Fruit fly (Drosophila melanogaster) whole organism, embryonic: Measurements from ENCODE around the gene CG33107.

Experiments used
- Atf6 ChIP-seq: fragments of 200-800 bp; sonication (Bioruptor generic); IDR thresholded peaks from 2 replicates; pipeline ENCODE4 v1.3.6; 2022; ENCODE audit warnings: missing biosample characterization, missing genetic modification characterization
- Bgb ChIP-seq: fragments of 200-800 bp; sonication (Bioruptor generic); IDR thresholded peaks from 2 replicates; pipeline ENCODE4 v1.3.6; 2022; ENCODE audit warnings: missing biosample characterization, missing genetic modification characterization; ENCODE audit not compliant: partially characterized antibody
- BtbVII ChIP-seq: fragments of 200-800 bp; sonication (Bioruptor generic); optimal IDR thresholded peaks from 3 replicates; lab custom pipeline; 2017; ENCODE audit warnings: missing biosample characterization, mild to moderate bottlenecking, missing genetic modification characterization
- CG10147 ChIP-seq: fragments of 200-800 bp; sonication (Bioruptor generic); optimal IDR thresholded peaks from 2 replicates; lab custom pipeline; 2019; ENCODE audit warnings: missing biosample characterization, mild to moderate bottlenecking, missing genetic modification characterization, moderate library complexity
- CG12104 ChIP-seq: fragments of 200-800 bp; sonication (Bioruptor generic); optimal IDR thresholded peaks from 3 replicates; lab custom pipeline; 2016; ENCODE audit warnings: missing biosample characterization, missing genetic modification characterization
- CG12219 ChIP-seq: fragments of 200-800 bp; sonication (Bioruptor generic); optimal IDR thresholded peaks from 3 replicates; lab custom pipeline; 2018; ENCODE audit warnings: missing biosample characterization, mild to moderate bottlenecking, missing genetic modification characterization
- CG1602 ChIP-seq: fragments of 200-800 bp; sonication (Bioruptor generic); optimal IDR thresholded peaks from 3 replicates; lab custom pipeline; 2016; ENCODE audit warnings: missing biosample characterization, missing genetic modification characterization
- CG1603 ChIP-seq: fragments of 200-800 bp; sonication (Bioruptor generic); optimal IDR thresholded peaks from 2 replicates; lab custom pipeline; 2019; ENCODE audit warnings: missing biosample characterization, mild to moderate bottlenecking, missing genetic modification characterization, moderate library complexity
- CG16863 ChIP-seq: fragments of 200-800 bp; sonication (Bioruptor generic); optimal IDR thresholded peaks from 3 replicates; lab custom pipeline; 2016; ENCODE audit warnings: missing biosample characterization, missing genetic modification characterization
- CG2678 ChIP-seq: fragments of 200-800 bp; sonication (Bioruptor generic); optimal IDR thresholded peaks from 3 replicates; lab custom pipeline; 2019; ENCODE audit warnings: missing biosample characterization, mild to moderate bottlenecking, missing genetic modification characterization, moderate library complexity
- CG30020 ChIP-seq: fragments of 200-800 bp; optimal IDR thresholded peaks from 2 replicates; lab custom pipeline; 2019; ENCODE audit warnings: missing biosample characterization, mild to moderate bottlenecking, missing genetic modification characterization, moderate library complexity
- CG8478 ChIP-seq: fragments of >200 bp; optimal IDR thresholded peaks from 2 replicates; lab custom pipeline; 2018
- CG9215 ChIP-seq: fragments of 200-800 bp; sonication (Bioruptor generic); IDR thresholded peaks from 2 replicates; pipeline ENCODE4 v1.3.6; 2022; ENCODE audit warnings: missing biosample characterization, missing genetic modification characterization
- Camta ChIP-seq: fragments of 200-800 bp; sonication (Bioruptor generic); optimal IDR thresholded peaks from 2 replicates; lab custom pipeline; 2016; ENCODE audit warnings: missing biosample characterization, missing genetic modification characterization
- Dbx ChIP-seq: fragments of 200-800 bp; sonication (Bioruptor generic); IDR thresholded peaks from 3 replicates; pipeline ENCODE4 v1.3.6; 2022; ENCODE audit warnings: missing biosample characterization, missing genetic modification characterization
- Dfd ChIP-seq, 2 experiments: fragments of >200 bp; optimal IDR thresholded peaks; 2 replicates each; lab custom pipeline; 2017; ENCODE audit warnings: missing biosample characterization in 2 of 2, missing genetic modification characterization in 2 of 2
- E2f2 ChIP-seq: fragments of 200-800 bp; sonication (Bioruptor generic); IDR thresholded peaks from 2 replicates; pipeline ENCODE4 v1.3.6; 2022; ENCODE audit warnings: missing biosample characterization, missing genetic modification characterization
- ERR ChIP-seq: fragments of 200-800 bp; sonication (Bioruptor generic); optimal IDR thresholded peaks from 2 replicates; lab custom pipeline; 2016; ENCODE audit warnings: missing biosample characterization, missing genetic modification characterization
- GATAe ChIP-seq: fragments of 200-800 bp; sonication (Bioruptor generic); conservative IDR thresholded peaks from 2 replicates; pipeline ENCODE4 v1.3.6; 2022; ENCODE audit warnings: missing biosample characterization, missing genetic modification characterization
- H15 ChIP-seq: fragments of 200-800 bp; sonication (Bioruptor generic); IDR thresholded peaks from 3 replicates; pipeline ENCODE4 v1.3.6; 2022; ENCODE audit warnings: missing biosample characterization, missing genetic modification characterization
- H2.0 ChIP-seq: fragments of 200-800 bp; sonication (Bioruptor generic); IDR thresholded peaks from 2 replicates; pipeline ENCODE4 v1.3.6; 2022; ENCODE audit warnings: missing biosample characterization, missing genetic modification characterization
- Hand ChIP-seq: fragments of 200-800 bp; sonication (Bioruptor generic); optimal IDR thresholded peaks from 2 replicates; lab custom pipeline; 2017; ENCODE audit warnings: mild to moderate bottlenecking, missing biosample characterization, missing genetic modification reagents, missing genetic modification characterization
- Hr3 ChIP-seq: fragments of 200-800 bp; sonication (Bioruptor generic); optimal IDR thresholded peaks from 3 replicates; lab custom pipeline; 2016; ENCODE audit warnings: missing biosample characterization, missing genetic modification characterization
- Hr51 ChIP-seq, 2 experiments: fragments of 200-800 bp; sonication (Bioruptor generic); optimal IDR thresholded peaks; 2 replicates in 1 of 2; 3 replicates in 1 of 2; lab custom pipeline; 2016 to 2018; ENCODE audit warnings: missing biosample characterization in 2 of 2, missing genetic modification characterization in 2 of 2, mild to moderate bottlenecking in 1 of 2, moderate library complexity in 1 of 2
- Mad ChIP-seq: fragments of 200-800 bp; sonication (Bioruptor generic); optimal IDR thresholded peaks from 2 replicates; lab custom pipeline; 2016; ENCODE audit warnings: missing biosample characterization, missing genetic modification characterization
- Max ChIP-seq: fragments of 200-800 bp; sonication (Bioruptor generic); optimal IDR thresholded peaks from 2 replicates; lab custom pipeline; 2016; ENCODE audit warnings: missing biosample characterization, mild to moderate bottlenecking, missing genetic modification characterization
- Mrtf ChIP-seq: fragments of 200-800 bp; sonication (Bioruptor generic); IDR thresholded peaks from 3 replicates; pipeline ENCODE4 v1.3.6; 2022; ENCODE audit warnings: missing biosample characterization, missing genetic modification characterization
- Nf-YA ChIP-seq: fragments of 200-800 bp; sonication (Bioruptor generic); IDR thresholded peaks from 2 replicates; pipeline ENCODE4 v1.3.6; 2022; ENCODE audit warnings: missing biosample characterization, missing genetic modification characterization
- Poxn ChIP-seq: fragments of 200-800 bp; sonication (Bioruptor generic); IDR thresholded peaks from 2 replicates; pipeline ENCODE4 v1.3.6; 2022; ENCODE audit warnings: missing biosample characterization, missing genetic modification characterization
- Scr ChIP-seq: fragments of 200-800 bp; sonication (Bioruptor generic); IDR thresholded peaks from 2 replicates; pipeline ENCODE4 v1.3.6; 2022; ENCODE audit warnings: missing biosample characterization, missing genetic modification characterization; ENCODE audit not compliant: partially characterized antibody
- Ssrp ChIP-seq: fragments of 200-800 bp; sonication (Bioruptor generic); optimal IDR thresholded peaks from 2 replicates; lab custom pipeline; 2018; ENCODE audit warnings: missing biosample characterization, mild to moderate bottlenecking, missing genetic modification characterization, moderate library complexity
- Taf1 ChIP-seq: fragments of 200-800 bp; sonication (Bioruptor generic); IDR thresholded peaks from 2 replicates; pipeline ENCODE4 v1.3.6; 2022; ENCODE audit warnings: missing biosample characterization, missing genetic modification characterization
- Usf ChIP-seq: fragments of 200-800 bp; sonication (Bioruptor generic); optimal IDR thresholded peaks from 2 replicates; lab custom pipeline; 2017; ENCODE audit warnings: missing genotype, missing biosample characterization, missing genetic modification characterization
- az2 ChIP-seq: fragments of 200-800 bp; sonication (Bioruptor generic); optimal IDR thresholded peaks from 3 replicates; lab custom pipeline; 2016; ENCODE audit warnings: missing biosample characterization, missing genetic modification characterization
- cad ChIP-seq: fragments of >200 bp; optimal IDR thresholded peaks from 2 replicates; lab custom pipeline; 2017; ENCODE audit warnings: missing biosample characterization, missing genetic modification characterization
- caup ChIP-seq: fragments of 200-800 bp; sonication (Bioruptor generic); optimal IDR thresholded peaks from 3 replicates; lab custom pipeline; 2017; ENCODE audit warnings: missing biosample characterization, mild to moderate bottlenecking, missing genetic modification characterization, moderate library complexity; ENCODE audit not compliant: severe bottlenecking
- chinmo ChIP-seq: fragments of 200-800 bp; sonication (Bioruptor generic); IDR thresholded peaks from 4 replicates; pipeline ENCODE4 v1.3.6; 2022; ENCODE audit warnings: missing biosample characterization, missing genetic modification characterization; ENCODE audit not compliant: partially characterized antibody
- da ChIP-seq: fragments of 200-800 bp; sonication (Bioruptor generic); optimal IDR thresholded peaks from 2 replicates; lab custom pipeline; 2016; ENCODE audit warnings: missing biosample characterization, missing genetic modification characterization
- dysf ChIP-seq: fragments of 200-800 bp; sonication (Bioruptor generic); IDR thresholded peaks from 3 replicates; pipeline ENCODE4 v1.3.6; 2022; ENCODE audit warnings: missing biosample characterization, missing genetic modification characterization
- emc ChIP-seq: fragments of 200-800 bp; sonication (Bioruptor generic); optimal IDR thresholded peaks from 2 replicates; lab custom pipeline; 2016; ENCODE audit warnings: missing biosample characterization, missing genetic modification characterization
- esg ChIP-seq: fragments of 200-800 bp; sonication (Bioruptor generic); conservative IDR thresholded peaks from 2 replicates; pipeline ENCODE4 v1.3.6; 2022; ENCODE audit warnings: missing biosample characterization, missing genetic modification characterization
- fd102C ChIP-seq: fragments of 200-800 bp; sonication (Bioruptor generic); optimal IDR thresholded peaks from 2 replicates; lab custom pipeline; 2018; ENCODE audit warnings: missing biosample characterization, mild to moderate bottlenecking, missing genetic modification characterization, moderate library complexity
- ftz-f1 ChIP-seq: fragments of 200-800 bp; sonication (Bioruptor generic); optimal IDR thresholded peaks from 2 replicates; lab custom pipeline; 2016; ENCODE audit warnings: missing biosample characterization, missing genetic modification characterization
- gsb ChIP-seq: fragments of 200-800 bp; sonication (Bioruptor generic); IDR thresholded peaks from 2 replicates; pipeline ENCODE4 v1.3.6; 2022; ENCODE audit warnings: missing biosample characterization, missing genetic modification characterization
- gsb-n ChIP-seq: fragments of 200-800 bp; sonication (Bioruptor generic); optimal IDR thresholded peaks from 3 replicates; lab custom pipeline; 2018; ENCODE audit warnings: missing biosample characterization, mild to moderate bottlenecking, missing genetic modification characterization
- hkb ChIP-seq, 2 experiments: fragments of 200-800 bp in 1 of 2; fragments of >200 bp in 1 of 2; sonication (Bioruptor generic) in 1 of 2; IDR thresholded peaks in 1 of 2; optimal IDR thresholded peaks in 1 of 2; 2 replicates each; pipeline versions ENCODE4 v1.3.6 to Lab custom; 2017 to 2022; ENCODE audit warnings: missing biosample characterization in 1 of 2, missing genetic modification characterization in 1 of 2
- nerfin-1 ChIP-seq: fragments of 200-800 bp; sonication (Bioruptor generic); optimal IDR thresholded peaks from 3 replicates; lab custom pipeline; 2019; ENCODE audit warnings: missing biosample characterization, mild to moderate bottlenecking, missing genetic modification characterization, moderate library complexity
- nom ChIP-seq: fragments of 200-800 bp; sonication (Bioruptor generic); optimal IDR thresholded peaks from 2 replicates; lab custom pipeline; 2017; ENCODE audit warnings: missing biosample characterization, missing genetic modification characterization, mild to moderate bottlenecking, moderate library complexity, missing genetic modification reagents
- odd ChIP-seq: fragments of 200-800 bp; sonication (Bioruptor generic); optimal IDR thresholded peaks from 2 replicates; lab custom pipeline; 2017; ENCODE audit warnings: missing biosample characterization, mild to moderate bottlenecking, missing genetic modification characterization
- sc ChIP-seq, 3 experiments: fragments of >200 bp in 2 of 3; fragments of 200-800 bp in 1 of 3; sonication (Bioruptor generic) in 1 of 3; optimal IDR thresholded peaks; 2 replicates in 2 of 3; 3 replicates in 1 of 3; lab custom pipeline; 2017; ENCODE audit warnings: mild to moderate bottlenecking in 1 of 3, missing biosample characterization in 1 of 3, missing genetic modification characterization in 1 of 3, missing genetic modification reagents in 1 of 3
- sens ChIP-seq: fragments of 200-800 bp; sonication (Bioruptor generic); peaks from one replicate; lab custom pipeline; 2016; ENCODE audit warnings: missing biosample characterization, missing genetic modification characterization

Gene CG33107

DNA sequence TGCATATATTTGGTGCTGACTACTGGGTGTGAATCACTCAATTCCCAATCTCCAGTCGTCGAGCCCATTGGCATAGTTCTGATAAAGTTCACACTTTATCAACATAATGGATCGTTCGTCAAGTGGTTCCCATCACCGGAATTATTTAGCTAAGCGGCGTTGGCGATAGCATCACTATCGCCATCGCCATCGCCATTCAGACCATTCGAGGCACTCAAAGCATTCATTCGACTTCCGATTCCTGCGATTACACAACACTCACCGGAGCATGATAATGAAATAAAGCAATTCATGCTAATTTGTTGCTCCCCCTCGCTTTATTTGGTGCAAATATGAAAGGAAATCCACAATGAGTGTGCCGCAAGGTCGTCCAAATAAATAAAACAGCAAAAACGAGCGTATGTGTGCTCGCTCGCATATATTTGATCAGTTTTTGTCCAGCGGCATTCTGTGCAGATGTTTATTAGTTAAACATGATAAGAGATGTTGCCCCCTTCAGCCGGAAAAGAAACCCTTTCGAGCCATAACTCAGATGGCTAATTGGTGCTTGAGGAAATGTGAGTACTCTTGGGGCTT, 10.9 kb upstream of the CG33107 start (continued):
- no peak for TF ChIP-seq ftz-f1 (GFP tag; lab: Kevin White, UChicago)
- TF ChIP-seq Dbx (GFP tag; lab: Robert Waterston, UW) = no peak
- TF ChIP-seq CG9215 (GFP tag; lab: Robert Waterston, UW) = no peak
- no peak for TF ChIP-seq BtbVII
- TF ChIP-seq nerfin-1 (tag; lab: Kevin White, UChicago) = no peak
- TF ChIP-seq Hand (GFP tag; lab: Kevin White, UChicago) = no peak
- no peak for TF ChIP-seq Poxn (GFP tag; lab: Robert Waterston, UW)
- TF ChIP-seq hkb (optimal IDR thresholded peaks at IDR 0.05; lab: Kevin White, UChicago) = no peak
- TF ChIP-seq hkb (GFP tag; IDR thresholded peaks at IDR 0.05; lab: Robert Waterston, UW) = no peak
- TF ChIP-seq CG1603 (tag; lab: Kevin White, UChicago) = no peak
- no peak for TF ChIP-seq Hr3
- TF ChIP-seq CG10147 (GFP tag; lab: Kevin White, UChicago) = no peak
- TF ChIP-seq CG30020 (tag; lab: Kevin White, UChicago) = no peak
- TF ChIP-seq nom (GFP tag; lab: Kevin White, UChicago) = no peak
- TF ChIP-seq Nf-YA = no peak
- TF ChIP-seq az2 (GFP tag; lab: Kevin White, UChicago) = no peak
- TF ChIP-seq CG12104 (GFP tag; lab: Kevin White, UChicago) = no peak
- no peak for TF ChIP-seq Ssrp (tag; lab: Kevin White, UChicago)
- TF ChIP-seq caup (GFP tag; lab: Kevin White, UChicago) = no peak
- no peak for TF ChIP-seq da (GFP tag; lab: Kevin White, UChicago)
- TF ChIP-seq CG2678 (tag; lab: Kevin White, UChicago) = peak; percentile 10
- no peak for TF ChIP-seq CG1602 (GFP tag; lab: Kevin White, UChicago)
- no peak for TF ChIP-seq CG8478 (lab: Kevin White, UChicago)
- no peak for TF ChIP-seq Taf1 (GFP tag; lab: Robert Waterston, UW)
- TF ChIP-seq CG16863 (GFP tag; lab: Kevin White, UChicago) = no peak
- no peak for TF ChIP-seq Mad (GFP tag; lab: Kevin White, UChicago)
- no peak for TF ChIP-seq esg (GFP tag; lab: Robert Waterston, UW)
- TF ChIP-seq Scr = no peak
- no peak for TF ChIP-seq gsb-n
- TF ChIP-seq chinmo (GFP tag; lab: Robert Waterston, UW) = 0 out of 4 replicates have a peak, but pooled peaks have one; percentile 13
- no peak for TF ChIP-seq Max (GFP tag; lab: Kevin White, UChicago)
- no peak for TF ChIP-seq sc (optimal IDR thresholded peaks at IDR 0.05; lab: Kevin White, UChicago)
- TF ChIP-seq sc (GFP tag; optimal IDR thresholded peaks at IDR 0.05; lab: Kevin White, UChicago) = no peak
- TF ChIP-seq H2.0 (GFP tag; lab: Robert Waterston, UW) = no peak
- no peak for TF ChIP-seq ERR (GFP tag; lab: Kevin White, UChicago)
- no peak for TF ChIP-seq Dfd (GFP tag; optimal IDR thresholded peaks at IDR 0.05; lab: Kevin White, UChicago)
- no peak for TF ChIP-seq fd102C (GFP tag; lab: Kevin White, UChicago)
- no peak for TF ChIP-seq Atf6 (GFP tag; lab: Robert Waterston, UW)
- no peak for TF ChIP-seq odd
- TF ChIP-seq gsb (GFP tag; lab: Robert Waterston, UW) = no peak
- no peak for TF ChIP-seq Hr51 (GFP tag; optimal IDR thresholded peaks at IDR 0.05; lab: Kevin White, UChicago)
- no peak for TF ChIP-seq CG12219
- no peak for TF ChIP-seq Camta
- no peak for TF ChIP-seq dysf (GFP tag; lab: Robert Waterston, UW)
- TF ChIP-seq H15 (GFP tag; lab: Robert Waterston, UW) = no peak
- no peak for TF ChIP-seq emc (GFP tag; lab: Kevin White, UChicago)
- peak; percentile 71 for TF ChIP-seq sens
- TF ChIP-seq Usf (GFP tag; lab: Kevin White, UChicago) = no peak
- no peak for TF ChIP-seq cad (GFP tag; lab: Kevin White, UChicago)
- no peak for TF ChIP-seq E2f2 (GFP tag; lab: Robert Waterston, UW)
- no peak for TF ChIP-seq Bgb
- no peak for TF ChIP-seq GATAe (GFP tag; lab: Robert Waterston, UW)
- no peak for TF ChIP-seq Mrtf (GFP tag; lab: Robert Waterston, UW)
